Worm (Caenorhabditis elegans): ENCODE measurements around the gene nhr-110.

DNA sequence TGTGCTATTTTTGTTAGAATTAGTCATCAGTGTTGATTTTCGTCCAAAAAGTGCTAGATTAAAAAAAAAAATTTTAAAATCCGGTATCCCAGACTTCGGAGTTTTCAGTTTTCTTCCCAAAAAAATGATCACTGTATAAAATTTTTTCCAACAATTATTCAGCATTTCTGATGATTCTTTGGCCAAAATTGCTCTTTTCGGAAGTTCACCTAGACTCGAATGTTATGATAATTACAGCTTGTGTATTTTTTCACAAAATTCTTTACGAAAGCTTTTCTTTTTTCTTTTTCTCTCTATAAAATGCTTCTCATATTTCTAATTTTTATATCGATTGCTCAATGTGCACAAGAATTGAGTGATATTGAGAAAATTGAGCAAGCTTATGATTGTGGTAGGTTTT, 7.5 kb upstream of the nhr-110 start, which contains the start of gene irld-17:
- TF ChIP-seq lsy-2 (tag; optimal IDR thresholded peaks at IDR 0.05) (no peak), elt-3 (tag; optimal IDR thresholded peaks at IDR 0.05) (no peak), nhr-237 (tag; optimal IDR thresholded peaks at IDR 0.05) (no peak), lin-13 (tag; optimal IDR thresholded peaks at IDR 0.05) (no peak), snpc-4 (tag; optimal IDR thresholded peaks at IDR 0.05) (no peak), nhr-2 (tag; optimal IDR thresholded peaks at IDR 0.05) (no peak), nhr-12 (tag; optimal IDR thresholded peaks at IDR 0.05) (no peak), nhr-76 (tag; optimal IDR thresholded peaks at IDR 0.05) (no peak), nhr-28 (tag; optimal IDR thresholded peaks at IDR 0.05) (no peak), ztf-11 (tag; optimal IDR thresholded peaks at IDR 0.05) (no peak), sem-2 (GFP tag; optimal IDR thresholded peaks at IDR 0.05) (no peak)

Data from whole organism, mixed stage, embryonic.